Fruit fly (Drosophila melanogaster) whole organism: Measurements from ENCODE around the gene Fpgs1.
A peak's percentile ranks its signal among the peaks of the same experiment; 100 is the strongest.

ENCODE experiments used
- CG8478 ChIP-seq: fragments of >200 bp; optimal IDR thresholded peaks from 2 replicates; lab custom pipeline; 2018; ENCODE audit warnings: inconsistent platforms
- Dll ChIP-seq: fragments of >200 bp; optimal IDR thresholded peaks from 2 replicates; lab custom pipeline; 2017
- EcR ChIP-seq, 2 experiments: fragments of >200 bp; optimal IDR thresholded peaks; 2 replicates each; lab custom pipeline; 2017; ENCODE audit warnings: missing biosample characterization in 2 of 2, missing genetic modification characterization in 2 of 2, missing genetic modification reagents in 2 of 2
- pan ChIP-seq: fragments of >200 bp; optimal IDR thresholded peaks from 2 replicates; lab custom pipeline; 2017
- psq ChIP-seq: fragments of >200 bp; optimal IDR thresholded peaks from 2 replicates; lab custom pipeline; 2017
- usp ChIP-seq: fragments of >200 bp; optimal IDR thresholded peaks from 2 replicates; lab custom pipeline; 2017; ENCODE audit warnings: missing biosample characterization, missing genetic modification characterization, mixed read lengths

Fpgs1 gene

dm6 chrX:12662679-12663463, 51.2 kb downstream of the Fpgs1 start:
- TF ChIP-seq psq, result no peak
- no peak for TF ChIP-seq CG8478 (lab: Kevin White, UChicago)
- no peak for TF ChIP-seq pan (lab: Kevin White, UChicago)
- no peak for TF ChIP-seq Dll (lab: Kevin White, UChicago)
- TF ChIP-seq usp (GFP tag; lab: Kevin White, UChicago), result no peak
- TF ChIP-seq EcR (GFP tag; optimal IDR thresholded peaks at IDR 0.05; lab: Kevin White, UChicago), result no peak

- TF ChIP-seq EcR (GFP tag; optimal IDR thresholded peaks at IDR 0.05; lab: Kevin White, UChicago), result peak in 1 of 2 experiments; percentile 30
- no peak for TF ChIP-seq psq
These were observed 51.8 kb downstream of the Fpgs1 start for dm6 chrX:12663464-12663938.

- TF ChIP-seq EcR (GFP tag; optimal IDR thresholded peaks at IDR 0.05; lab: Kevin White, UChicago) (no peak), Dll (lab: Kevin White, UChicago) (no peak), pan (lab: Kevin White, UChicago) (no peak), usp (GFP tag; lab: Kevin White, UChicago) (no peak), psq (no peak), CG8478 (lab: Kevin White, UChicago) (no peak)
These were observed 52.6 kb downstream of the Fpgs1 start for dm6 chrX:12664117-12664783.
